Fruit fly (Drosophila melanogaster): ENCODE measurements around the gene CG31802.

DNA sequence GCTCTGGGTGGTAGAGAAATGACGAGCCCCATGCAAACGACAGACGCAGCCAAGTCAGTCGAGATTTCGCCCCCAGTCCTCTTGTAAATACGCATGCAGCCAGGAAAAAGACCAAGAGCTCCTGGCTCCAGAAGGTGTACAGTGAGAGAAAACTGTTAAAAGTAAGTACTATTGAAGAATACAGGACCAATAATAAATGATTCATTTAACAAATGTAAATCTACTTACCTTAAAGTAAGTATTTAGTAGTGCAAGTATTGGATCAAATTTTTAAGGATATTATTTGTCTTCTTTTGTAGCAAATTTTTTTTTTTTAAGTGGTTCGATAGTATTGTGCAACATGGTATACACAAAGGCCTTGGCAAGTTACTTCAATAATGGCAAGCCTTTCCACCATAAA lies 27.5 kb upstream of the CG31802 start:
- TF ChIP-seq ovo (GFP tag; optimal IDR thresholded peaks at IDR 0.05) (no peak), cnc (optimal IDR thresholded peaks at IDR 0.05) (no peak), Hr96 (GFP tag; optimal IDR thresholded peaks at IDR 0.05) (no peak), Clk (GFP tag; optimal IDR thresholded peaks at IDR 0.05) (no peak)
